Worm (Caenorhabditis elegans) whole organism, early embryonic: Measurements from ENCODE around the gene T28C12.2.
A peak's percentile ranks its signal among the peaks of the same experiment; 100 is the strongest.

Experiments used
- B0310.2 ChIP-seq: sonication (generic microtip); optimal IDR thresholded peaks from 2 replicates; lab custom pipeline; 2016; ENCODE audit warnings: mild to moderate bottlenecking, missing genetic modification characterization, missing compliant biosample characterization
- F13C5.2 ChIP-seq: sonication (generic microtip); optimal IDR thresholded peaks from 2 replicates; lab custom pipeline; 2017; ENCODE audit warnings: mild to moderate bottlenecking, missing genetic modification characterization, inconsistent platforms, missing compliant biosample characterization
- aly-1 ChIP-seq: sonication (generic microtip); optimal IDR thresholded peaks from 2 replicates; lab custom pipeline; 2016; ENCODE audit warnings: missing genetic modification characterization, missing compliant biosample characterization
- ama-1 ChIP-seq: fragments of 150-350 bp; optimal IDR thresholded peaks from 2 replicates; lab custom pipeline; 2014
- ceh-13 ChIP-seq: fragments of 200-800 bp; sonication (Bioruptor generic); optimal IDR thresholded peaks from 2 replicates; lab custom pipeline; 2018; ENCODE audit warnings: mild to moderate bottlenecking, missing genetic modification characterization, missing compliant biosample characterization
- ceh-36 ChIP-seq: sonication (generic microtip); optimal IDR thresholded peaks from 2 replicates; lab custom pipeline; 2016; ENCODE audit warnings: missing genetic modification characterization, inconsistent platforms, missing compliant biosample characterization
- ets-7 ChIP-seq: sonication (generic microtip); optimal IDR thresholded peaks from 2 replicates; lab custom pipeline; 2016; ENCODE audit warnings: missing genotype, missing genetic modification characterization, missing compliant biosample characterization
- flt-1 ChIP-seq: fragments of 200-800 bp; sonication (Bioruptor generic); IDR thresholded peaks from 2 replicates; pipeline ENCODE4 v1.3.6; 2022; ENCODE audit warnings: missing genetic modification characterization, missing compliant biosample characterization
- hmbx-1 ChIP-seq: sonication (generic microtip); optimal IDR thresholded peaks from 2 replicates; lab custom pipeline; 2016; ENCODE audit warnings: mild to moderate bottlenecking, missing genetic modification characterization, missing compliant biosample characterization
- hmg-4 ChIP-seq: fragments of 200-800 bp; sonication (Bioruptor generic); optimal IDR thresholded peaks from 2 replicates; lab custom pipeline; 2018; ENCODE audit warnings: mild to moderate bottlenecking, missing genetic modification characterization, missing compliant biosample characterization
- hnd-1 ChIP-seq: sonication (generic microtip); optimal IDR thresholded peaks from 2 replicates; lab custom pipeline; 2016; ENCODE audit warnings: missing genetic modification characterization, missing compliant biosample characterization
- pes-1 ChIP-seq: fragments of 200-800 bp; sonication (Bioruptor generic); IDR thresholded peaks from 2 replicates; pipeline ENCODE4 v1.3.6; 2022; ENCODE audit warnings: missing genetic modification reagents, missing genetic modification characterization, missing compliant biosample characterization
- scrt-1 ChIP-seq: fragments of 200-800 bp; sonication (Bioruptor generic); IDR thresholded peaks from 2 replicates; pipeline ENCODE4 v1.3.6; 2022; ENCODE audit warnings: missing genetic modification characterization, missing compliant biosample characterization
- sea-1 ChIP-seq: fragments of 200-800 bp; sonication (Bioruptor generic); conservative IDR thresholded peaks from 2 replicates; pipeline ENCODE4 v1.3.6; 2022; ENCODE audit warnings: missing genetic modification characterization, missing compliant biosample characterization
- tbx-11 ChIP-seq: fragments of 200-800 bp; sonication (Bioruptor generic); IDR thresholded peaks from 2 replicates; pipeline ENCODE4 v1.3.6; 2022; ENCODE audit warnings: missing genetic modification characterization, missing compliant biosample characterization
- tbx-37 ChIP-seq: fragments of 200-800 bp; sonication (Bioruptor generic); conservative IDR thresholded peaks from 2 replicates; pipeline ENCODE4 v1.3.6; 2022; ENCODE audit warnings: missing genetic modification reagents, missing genetic modification characterization, missing compliant biosample characterization
- tra-4 ChIP-seq: sonication (generic microtip); optimal IDR thresholded peaks from 2 replicates; lab custom pipeline; 2017; ENCODE audit warnings: missing genetic modification characterization, missing compliant biosample characterization

The T28C12.2 gene

DNA sequence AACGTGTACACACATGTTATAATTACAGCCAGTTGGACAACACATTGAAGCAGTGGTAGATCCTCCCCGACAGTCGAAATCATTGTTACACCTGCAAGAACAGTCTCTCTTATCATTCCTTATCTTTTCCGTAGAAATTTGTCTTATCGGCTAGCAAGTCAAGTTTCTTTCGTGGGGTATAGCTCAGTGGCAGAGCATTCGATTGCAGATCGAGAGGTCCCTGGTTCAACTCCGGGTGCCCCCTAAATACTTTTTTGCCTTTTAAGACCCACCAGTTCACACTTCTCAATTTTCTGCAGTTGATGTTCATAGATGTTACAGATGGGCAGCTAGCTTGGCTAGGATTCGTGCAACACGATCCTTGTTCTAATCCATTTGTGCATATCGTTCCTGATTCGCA lies 6.2 kb downstream of the T28C12.2 start:
- no peak for TF ChIP-seq B0310.2 (tag; lab: Kevin White, UChicago)
- no peak for TF ChIP-seq ama-1
- no peak for TF ChIP-seq aly-1 (tag; lab: Kevin White, UChicago)
- TF ChIP-seq hmg-4 (GFP tag; lab: Kevin White, UChicago): no peak
- TF ChIP-seq hnd-1: no peak
- no peak for TF ChIP-seq flt-1

DNA sequence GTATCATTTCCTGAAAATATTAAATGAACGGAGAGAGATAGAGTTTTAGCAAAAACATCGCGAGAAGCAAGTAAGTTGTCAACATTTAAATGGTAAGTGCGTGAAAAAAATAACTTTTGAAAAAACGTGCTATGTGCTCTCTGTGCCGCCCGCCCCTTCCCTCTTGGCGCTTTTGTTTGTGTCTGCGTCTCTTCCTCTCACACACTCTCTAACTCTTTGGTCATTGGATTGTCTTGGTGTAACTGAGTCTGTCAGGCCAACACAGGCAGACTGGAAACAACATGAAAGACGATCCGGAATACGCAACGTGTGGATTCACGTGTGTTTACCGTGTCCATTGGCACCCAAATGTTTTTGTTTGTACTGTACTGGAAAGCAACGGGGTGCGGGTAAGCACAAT lies 7.1 kb downstream of the T28C12.2 start, which contains the start of gene T28C12.6:
Gene T28C12.6, minus strand, starts transcription at position 12 of the 400 bp plus-strand sequence.
- TF ChIP-seq tbx-37: no peak
- TF ChIP-seq ceh-36 (tag; lab: Kevin White, UChicago): no peak
- TF ChIP-seq ama-1: no peak
- TF ChIP-seq sea-1: no peak

DNA sequence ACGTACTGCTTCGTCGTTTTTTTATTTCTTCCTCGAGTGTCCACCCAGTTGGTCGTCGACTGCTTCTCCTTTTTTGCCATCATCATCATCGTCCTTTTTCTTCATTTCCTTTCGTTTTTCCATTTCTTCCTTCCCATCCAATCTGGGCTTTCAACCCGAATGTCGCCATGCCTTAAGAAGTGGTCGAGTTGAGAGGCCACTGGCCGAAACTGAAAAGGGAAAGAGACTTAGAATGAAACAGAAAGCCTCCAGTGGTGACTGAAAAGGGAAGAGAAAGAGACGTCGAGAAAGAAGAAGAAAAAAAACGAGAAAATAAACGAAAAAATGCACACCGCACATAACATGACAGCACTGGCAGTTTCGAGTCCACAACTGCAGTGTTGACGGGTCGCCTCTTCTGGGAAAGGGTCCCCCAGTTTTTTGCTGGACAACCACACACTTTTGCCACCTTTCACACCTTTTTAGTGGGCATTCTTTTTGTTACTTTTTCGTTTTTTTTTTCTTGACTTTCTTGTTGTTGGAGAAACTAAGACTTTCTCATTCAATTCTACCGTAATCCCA lies 12.2 kb downstream of the T28C12.2 start:
- TF ChIP-seq B0310.2 (tag; lab: Kevin White, UChicago) (no peak), ets-7 (no peak), hmg-4 (GFP tag; lab: Kevin White, UChicago) (no peak), F13C5.2 (tag; lab: Kevin White, UChicago) (no peak), aly-1 (tag; lab: Kevin White, UChicago) (no peak), flt-1 (no peak), pes-1 (GFP tag; lab: Robert Waterston, UW) (no peak), tbx-11 (GFP tag; lab: Robert Waterston, UW) (no peak), sea-1 (no peak), ceh-36 (tag; lab: Kevin White, UChicago) (no peak), ama-1 (no peak)

DNA sequence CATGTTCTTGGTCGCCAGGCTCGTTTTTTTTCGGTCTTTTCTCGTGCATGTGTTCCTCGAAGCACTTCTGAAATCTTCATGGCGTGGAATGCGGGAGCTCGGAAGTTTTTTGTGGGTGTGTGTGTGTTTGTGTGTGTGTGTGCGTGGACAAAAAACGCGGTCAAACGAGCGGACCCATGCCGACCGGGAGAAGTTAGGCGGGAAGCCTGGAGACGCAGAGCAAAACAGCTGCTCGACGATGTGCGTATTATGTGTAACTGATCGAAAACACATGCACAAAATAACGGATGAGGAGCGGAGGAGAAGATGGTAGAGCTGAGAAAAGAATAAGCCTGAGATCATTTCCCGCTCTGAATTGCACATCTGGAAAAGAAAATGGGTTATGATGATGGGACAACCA lies 13.5 kb downstream of the T28C12.2 start:
- no peak for TF ChIP-seq sea-1
- no peak for TF ChIP-seq scrt-1 (GFP tag; lab: Robert Waterston, UW)
- no peak for TF ChIP-seq F13C5.2 (tag; lab: Kevin White, UChicago)
- TF ChIP-seq pes-1 (GFP tag; lab: Robert Waterston, UW): no peak
- TF ChIP-seq tra-4 (tag; lab: Kevin White, UChicago): no peak
- TF ChIP-seq aly-1 (tag; lab: Kevin White, UChicago): no peak
- no peak for TF ChIP-seq tbx-11 (GFP tag; lab: Robert Waterston, UW)
- no peak for TF ChIP-seq hmbx-1 (tag; lab: Kevin White, UChicago)
- TF ChIP-seq ets-7: no peak
- no peak for TF ChIP-seq hmg-4 (GFP tag; lab: Kevin White, UChicago)
- no peak for TF ChIP-seq ama-1
- TF ChIP-seq hnd-1: no peak
- TF ChIP-seq tbx-37: no peak
- TF ChIP-seq B0310.2 (tag; lab: Kevin White, UChicago): no peak
- TF ChIP-seq ceh-13: no peak
- no peak for TF ChIP-seq ceh-36 (tag; lab: Kevin White, UChicago)
- no peak for TF ChIP-seq flt-1

DNA sequence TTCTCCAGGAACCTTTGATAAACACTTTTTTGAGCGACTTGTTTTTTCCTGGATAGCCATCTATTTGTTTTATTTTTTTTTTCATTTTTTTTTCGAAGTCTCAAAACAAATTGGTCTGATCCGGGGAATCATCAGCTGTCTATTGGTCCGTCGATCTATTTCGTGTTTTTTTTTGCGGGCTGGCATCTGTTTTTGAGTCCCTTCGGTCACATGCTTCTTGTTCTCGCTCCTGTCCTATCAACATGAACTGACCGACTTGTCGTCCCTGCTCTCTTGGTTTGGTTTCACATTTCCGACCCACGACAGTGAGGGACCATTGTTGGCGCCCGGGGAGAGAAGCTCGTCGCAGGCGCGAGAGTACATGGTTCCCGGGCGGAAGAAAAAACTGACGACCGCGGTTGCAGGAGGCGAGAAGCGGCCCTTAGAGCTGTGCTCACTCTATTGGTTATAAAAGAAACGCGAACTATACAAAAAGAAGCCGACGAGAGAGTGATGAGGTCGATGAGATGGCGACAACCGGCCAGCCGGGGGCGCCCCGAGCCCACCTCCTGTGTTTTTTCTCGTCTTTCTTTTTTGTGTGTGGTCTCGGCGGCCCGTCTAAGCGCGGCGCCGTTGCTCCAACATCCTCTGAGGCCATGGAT lies 15.7 kb downstream of the T28C12.2 start:
- TF ChIP-seq aly-1 (tag; lab: Kevin White, UChicago) (peak; percentile 20), ceh-13 (no peak), tbx-37 (no peak)

DNA sequence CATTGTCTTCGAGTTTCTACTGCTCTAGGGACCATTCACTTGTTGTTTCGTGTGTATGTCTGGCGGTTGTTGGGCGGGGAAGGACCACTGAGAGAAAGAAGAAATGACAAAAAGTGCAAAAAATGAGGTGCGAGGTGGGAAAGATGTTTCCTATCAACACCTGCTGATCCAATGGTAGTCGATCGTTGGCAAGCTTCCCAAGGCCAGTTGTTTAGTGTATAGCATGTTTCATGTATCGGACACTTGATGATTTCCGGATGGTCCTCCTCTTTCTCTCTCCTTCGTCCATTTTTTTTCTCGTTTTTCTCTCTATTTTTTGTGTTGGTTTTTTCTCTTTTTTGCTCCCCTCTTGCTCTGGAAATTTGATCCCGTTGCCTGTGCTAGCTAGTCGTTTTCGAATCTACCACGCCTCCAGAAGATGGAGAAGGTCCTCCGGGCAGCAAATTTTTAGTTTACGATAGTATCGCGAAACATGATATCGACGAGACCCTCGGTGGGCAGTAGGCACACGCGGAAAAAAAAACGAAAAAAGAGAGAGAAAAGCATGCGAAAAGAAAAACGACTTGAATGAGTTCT lies 17.1 kb downstream of the T28C12.2 start:
- no peak for TF ChIP-seq tbx-11 (GFP tag; lab: Robert Waterston, UW)
- no peak for TF ChIP-seq tra-4 (tag; lab: Kevin White, UChicago)
- TF ChIP-seq hmbx-1 (tag; lab: Kevin White, UChicago): no peak
- TF ChIP-seq ama-1: no peak
- no peak for TF ChIP-seq ets-7
- TF ChIP-seq sea-1: no peak
- no peak for TF ChIP-seq ceh-13
- no peak for TF ChIP-seq F13C5.2 (tag; lab: Kevin White, UChicago)
- TF ChIP-seq hnd-1: no peak
- TF ChIP-seq scrt-1 (GFP tag; lab: Robert Waterston, UW): no peak

DNA sequence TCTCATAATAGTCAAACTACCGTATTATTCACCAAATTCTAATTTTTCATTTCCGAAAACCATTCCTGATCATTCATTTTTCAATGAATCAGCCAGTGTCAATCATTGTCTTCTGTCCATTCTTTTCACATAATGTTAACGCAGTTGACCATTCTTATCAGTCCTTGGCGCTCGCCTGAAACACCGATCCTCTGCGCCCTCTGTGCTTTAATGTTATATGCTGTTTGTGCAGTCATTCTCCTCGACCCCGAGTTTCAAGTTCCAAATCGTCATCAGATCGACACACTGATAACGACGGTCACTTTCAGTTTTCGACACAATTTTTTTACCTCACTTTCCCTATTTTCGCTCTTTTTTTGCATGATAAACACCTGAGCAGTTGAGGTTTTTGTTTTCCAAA lies 17.9 kb downstream of the T28C12.2 start:
- no peak for TF ChIP-seq aly-1 (tag; lab: Kevin White, UChicago)
- no peak for TF ChIP-seq hnd-1
- no peak for TF ChIP-seq B0310.2 (tag; lab: Kevin White, UChicago)
- no peak for TF ChIP-seq sea-1
- TF ChIP-seq scrt-1 (GFP tag; lab: Robert Waterston, UW): no peak
- TF ChIP-seq ceh-13: no peak
- no peak for TF ChIP-seq ceh-36 (tag; lab: Kevin White, UChicago)
- TF ChIP-seq tra-4 (tag; lab: Kevin White, UChicago): no peak
- TF ChIP-seq ets-7: no peak
- no peak for TF ChIP-seq pes-1 (GFP tag; lab: Robert Waterston, UW)
- no peak for TF ChIP-seq tbx-37
- no peak for TF ChIP-seq flt-1
- TF ChIP-seq hmbx-1 (tag; lab: Kevin White, UChicago): no peak
- no peak for TF ChIP-seq F13C5.2 (tag; lab: Kevin White, UChicago)
- TF ChIP-seq tbx-11 (GFP tag; lab: Robert Waterston, UW): no peak

DNA sequence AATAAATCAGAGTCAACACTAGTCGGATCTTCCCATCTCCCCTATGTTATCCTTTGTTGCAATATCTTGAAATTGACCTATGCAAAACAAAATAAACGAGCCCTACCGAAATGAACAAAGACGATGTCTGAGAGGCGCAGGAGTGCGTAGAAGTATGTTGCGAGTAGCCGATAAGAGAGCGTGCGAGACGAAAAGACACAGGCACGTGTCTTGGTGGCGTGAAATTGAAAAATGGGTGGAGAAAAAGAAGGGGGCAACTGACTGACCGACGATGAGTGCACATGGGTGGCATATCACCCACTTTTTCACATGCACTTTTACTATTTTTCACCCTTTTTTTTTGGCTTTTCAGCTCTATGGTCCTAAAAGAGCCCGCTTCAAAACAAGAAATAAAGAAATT lies 19.1 kb downstream of the T28C12.2 start:
- TF ChIP-seq B0310.2 (tag; lab: Kevin White, UChicago) (no peak), tbx-37 (no peak), tbx-11 (GFP tag; lab: Robert Waterston, UW) (no peak), scrt-1 (GFP tag; lab: Robert Waterston, UW) (no peak), hmg-4 (GFP tag; lab: Kevin White, UChicago) (no peak), aly-1 (tag; lab: Kevin White, UChicago) (no peak), ceh-13 (no peak), F13C5.2 (tag; lab: Kevin White, UChicago) (no peak), hnd-1 (no peak), hmbx-1 (tag; lab: Kevin White, UChicago) (no peak), pes-1 (GFP tag; lab: Robert Waterston, UW) (no peak), ets-7 (no peak), tra-4 (tag; lab: Kevin White, UChicago) (no peak), ceh-36 (tag; lab: Kevin White, UChicago) (no peak), ama-1 (no peak), sea-1 (no peak), flt-1 (no peak)
